Fruit fly (Drosophila melanogaster) whole organism, embryonic: Measurements from ENCODE around the gene sws.
A peak's percentile ranks its signal among the peaks of the same experiment; 100 is the strongest.

Experiments
- B-H2 ChIP-seq: fragments of 200-800 bp; sonication (Bioruptor generic); optimal IDR thresholded peaks from 2 replicates; lab custom pipeline; 2018; ENCODE audit warnings: missing biosample characterization, mild to moderate bottlenecking, missing genetic modification characterization
- BtbVII ChIP-seq: fragments of 200-800 bp; sonication (Bioruptor generic); optimal IDR thresholded peaks from 3 replicates; lab custom pipeline; 2017; ENCODE audit warnings: missing biosample characterization, mild to moderate bottlenecking, missing genetic modification characterization
- CG10209 ChIP-seq: fragments of 200-800 bp; sonication (Bioruptor generic); optimal IDR thresholded peaks from 3 replicates; lab custom pipeline; 2017; ENCODE audit warnings: missing biosample characterization, mild to moderate bottlenecking, missing genetic modification characterization, missing genetic modification reagents
- CG10462 ChIP-seq: fragments of 200-800 bp; sonication (Bioruptor generic); optimal IDR thresholded peaks from 2 replicates; lab custom pipeline; 2016; ENCODE audit warnings: missing biosample characterization, missing genetic modification characterization
- CG10543 ChIP-seq: fragments of 200-800 bp; sonication (Bioruptor generic); optimal IDR thresholded peaks from 3 replicates; lab custom pipeline; 2017; ENCODE audit warnings: missing biosample characterization, mild to moderate bottlenecking, missing genetic modification characterization, moderate library complexity
- CG12071 ChIP-seq: fragments of 200-800 bp; sonication (Bioruptor generic); optimal IDR thresholded peaks from 3 replicates; lab custom pipeline; 2018; ENCODE audit warnings: missing biosample characterization, mild to moderate bottlenecking, missing genetic modification characterization
- CG1233 ChIP-seq: fragments of 200-800 bp; sonication (Bioruptor generic); optimal IDR thresholded peaks from 4 replicates; lab custom pipeline; 2018; ENCODE audit warnings: missing biosample characterization, mild to moderate bottlenecking, missing genetic modification characterization
- CG12391 ChIP-seq: fragments of 200-800 bp; sonication (Bioruptor generic); optimal IDR thresholded peaks from 3 replicates; lab custom pipeline; 2018; ENCODE audit warnings: missing biosample characterization, mild to moderate bottlenecking, missing genetic modification characterization, moderate library complexity
- CG13296 ChIP-seq: fragments of 200-800 bp; sonication (Bioruptor generic); optimal IDR thresholded peaks from 3 replicates; lab custom pipeline; 2018; ENCODE audit warnings: missing biosample characterization, mild to moderate bottlenecking, missing genetic modification characterization
- CG13624 ChIP-seq: fragments of 200-800 bp; sonication (Bioruptor generic); optimal IDR thresholded peaks from 2 replicates; lab custom pipeline; 2016; ENCODE audit warnings: missing biosample characterization, missing genetic modification characterization
- CG14710 ChIP-seq: fragments of 200-800 bp; sonication (Bioruptor generic); optimal IDR thresholded peaks from 3 replicates; lab custom pipeline; 2019; ENCODE audit warnings: missing biosample characterization, mild to moderate bottlenecking, missing genetic modification characterization, moderate library complexity
- CG15011 ChIP-seq: fragments of 200-800 bp; sonication (Bioruptor generic); optimal IDR thresholded peaks from 3 replicates; lab custom pipeline; 2018; ENCODE audit warnings: missing biosample characterization, mild to moderate bottlenecking, missing genetic modification characterization
- CG15269 ChIP-seq: fragments of 200-800 bp; sonication (Bioruptor generic); optimal IDR thresholded peaks from 2 replicates; lab custom pipeline; 2018; ENCODE audit warnings: missing biosample characterization, mild to moderate bottlenecking, missing genetic modification characterization, moderate library complexity
- CG1647 ChIP-seq: fragments of 200-800 bp; sonication (Bioruptor generic); optimal IDR thresholded peaks from 3 replicates; lab custom pipeline; 2016; ENCODE audit warnings: missing biosample characterization, missing genetic modification characterization
- CG17829 ChIP-seq: fragments of 200-800 bp; optimal IDR thresholded peaks from 2 replicates; lab custom pipeline; 2019; ENCODE audit warnings: missing biosample characterization, mild to moderate bottlenecking, missing genetic modification characterization, moderate library complexity
- CG18476 ChIP-seq: fragments of 200-800 bp; sonication (Bioruptor generic); optimal IDR thresholded peaks from 2 replicates; lab custom pipeline; 2016; ENCODE audit warnings: missing biosample characterization, mild to moderate bottlenecking, missing genetic modification characterization
- CG18619 ChIP-seq: fragments of 200-800 bp; sonication (Bioruptor generic); optimal IDR thresholded peaks from 3 replicates; lab custom pipeline; 2017; ENCODE audit warnings: missing biosample characterization, mild to moderate bottlenecking, missing genetic modification characterization
- CG2116 ChIP-seq: fragments of 200-800 bp; sonication (Bioruptor generic); optimal IDR thresholded peaks from 3 replicates; lab custom pipeline; 2018; ENCODE audit warnings: missing biosample characterization, mild to moderate bottlenecking, missing genetic modification characterization
- CG2678 ChIP-seq: fragments of 200-800 bp; sonication (Bioruptor generic); optimal IDR thresholded peaks from 3 replicates; lab custom pipeline; 2019; ENCODE audit warnings: missing biosample characterization, mild to moderate bottlenecking, missing genetic modification characterization, moderate library complexity
- CG30020 ChIP-seq: fragments of 200-800 bp; optimal IDR thresholded peaks from 2 replicates; lab custom pipeline; 2019; ENCODE audit warnings: missing biosample characterization, mild to moderate bottlenecking, missing genetic modification characterization, moderate library complexity
- CG33213 ChIP-seq: fragments of 200-800 bp; sonication (Bioruptor generic); optimal IDR thresholded peaks from 3 replicates; lab custom pipeline; 2016; ENCODE audit warnings: missing biosample characterization, missing genetic modification characterization
- CG3407 ChIP-seq: fragments of 200-800 bp; sonication (Bioruptor generic); optimal IDR thresholded peaks from 2 replicates; lab custom pipeline; 2018; ENCODE audit warnings: missing biosample characterization, mild to moderate bottlenecking, missing genetic modification characterization
- CG4328 ChIP-seq: fragments of 200-800 bp; sonication (Bioruptor generic); optimal IDR thresholded peaks from 3 replicates; lab custom pipeline; 2017; ENCODE audit warnings: missing biosample characterization, missing genetic modification reagents, missing genetic modification characterization
- CG4854 ChIP-seq: fragments of 200-800 bp; sonication (Bioruptor generic); optimal IDR thresholded peaks from 2 replicates; lab custom pipeline; 2016; ENCODE audit warnings: missing biosample characterization, missing genetic modification characterization, inconsistent platforms
- CG5953 ChIP-seq: fragments of 200-800 bp; sonication (Bioruptor generic); IDR thresholded peaks from 2 replicates; pipeline ENCODE4 v1.3.6; 2022; ENCODE audit warnings: missing biosample characterization, missing genetic modification characterization
- CG8924 ChIP-seq: fragments of 200-800 bp; optimal IDR thresholded peaks from 3 replicates; lab custom pipeline; 2019; ENCODE audit warnings: missing biosample characterization, mild to moderate bottlenecking, missing genetic modification characterization, moderate library complexity
- Chrac-16 ChIP-seq: fragments of 200-800 bp; sonication (Bioruptor generic); optimal IDR thresholded peaks from 3 replicates; lab custom pipeline; 2016; ENCODE audit warnings: missing biosample characterization, missing genetic modification characterization
- CkIIα-i1 ChIP-seq: fragments of 200-800 bp; sonication (Bioruptor generic); IDR thresholded peaks from 2 replicates; pipeline ENCODE4 v1.3.6; 2022; ENCODE audit warnings: missing biosample characterization, missing genetic modification characterization
- Eip74EF ChIP-seq, 2 experiments: fragments of 200-800 bp in 1 of 2; fragments of >200 bp in 1 of 2; sonication (Bioruptor generic) in 1 of 2; optimal IDR thresholded peaks; 2 replicates each; lab custom pipeline; 2017 to 2019; ENCODE audit warnings: missing biosample characterization in 2 of 2, missing genetic modification characterization in 2 of 2, mild to moderate bottlenecking in 1 of 2, moderate library complexity in 1 of 2
- H15 ChIP-seq: fragments of 200-800 bp; sonication (Bioruptor generic); IDR thresholded peaks from 3 replicates; pipeline ENCODE4 v1.3.6; 2022; ENCODE audit warnings: missing biosample characterization, missing genetic modification characterization
- Hand ChIP-seq: fragments of 200-800 bp; sonication (Bioruptor generic); optimal IDR thresholded peaks from 2 replicates; lab custom pipeline; 2017; ENCODE audit warnings: mild to moderate bottlenecking, missing biosample characterization, missing genetic modification reagents, missing genetic modification characterization
- Mad ChIP-seq: fragments of 200-800 bp; sonication (Bioruptor generic); optimal IDR thresholded peaks from 2 replicates; lab custom pipeline; 2016; ENCODE audit warnings: missing biosample characterization, missing genetic modification characterization
- Oaz ChIP-seq: fragments of 200-800 bp; sonication (Bioruptor generic); IDR thresholded peaks from 2 replicates; pipeline ENCODE4 v1.3.6; 2022; ENCODE audit warnings: missing biosample characterization, missing genetic modification characterization
- Oli ChIP-seq: fragments of 200-800 bp; sonication (Bioruptor generic); optimal IDR thresholded peaks from 2 replicates; lab custom pipeline; 2018; ENCODE audit warnings: missing biosample characterization, mild to moderate bottlenecking, missing genetic modification characterization, moderate library complexity
- Scr ChIP-seq: fragments of 200-800 bp; sonication (Bioruptor generic); IDR thresholded peaks from 2 replicates; pipeline ENCODE4 v1.3.6; 2022; ENCODE audit warnings: missing biosample characterization, missing genetic modification characterization; ENCODE audit not compliant: partially characterized antibody
- Vsx1 ChIP-seq: fragments of 200-800 bp; sonication (Bioruptor generic); optimal IDR thresholded peaks from 2 replicates; lab custom pipeline; 2017; ENCODE audit warnings: missing biosample characterization, mild to moderate bottlenecking, missing genetic modification characterization, missing genetic modification reagents
- chif ChIP-seq, 2 experiments: fragments of 200-800 bp; sonication (Bioruptor generic); optimal IDR thresholded peaks; 3 replicates each; lab custom pipeline; 2016; ENCODE audit warnings: missing biosample characterization in 2 of 2, missing genetic modification characterization in 2 of 2
- ind ChIP-seq: fragments of 200-800 bp; sonication (Bioruptor generic); optimal IDR thresholded peaks from 3 replicates; lab custom pipeline; 2016; ENCODE audit warnings: missing biosample characterization, missing genetic modification characterization
- klu ChIP-seq: fragments of 200-800 bp; sonication (Bioruptor generic); IDR thresholded peaks from 2 replicates; pipeline ENCODE4 v1.3.6; 2022; ENCODE audit warnings: missing biosample characterization, missing genetic modification characterization
- mam ChIP-seq: fragments of 200-800 bp; sonication (Bioruptor generic); optimal IDR thresholded peaks from 3 replicates; lab custom pipeline; 2016; ENCODE audit warnings: missing biosample characterization, missing genetic modification characterization
- nmo ChIP-seq: fragments of 200-800 bp; sonication (Bioruptor generic); optimal IDR thresholded peaks from 2 replicates; lab custom pipeline; 2018; ENCODE audit warnings: missing biosample characterization, mild to moderate bottlenecking, missing genetic modification characterization, moderate library complexity
- pzg ChIP-seq: fragments of 200-800 bp; sonication (Bioruptor generic); optimal IDR thresholded peaks from 3 replicates; lab custom pipeline; 2018; ENCODE audit warnings: missing biosample characterization, mild to moderate bottlenecking, missing genetic modification characterization, moderate library complexity
- run ChIP-seq: fragments of 200-800 bp; sonication (Bioruptor generic); optimal IDR thresholded peaks from 3 replicates; lab custom pipeline; 2018; ENCODE audit warnings: missing biosample characterization, mild to moderate bottlenecking, missing genetic modification characterization
- sc ChIP-seq, 3 experiments: fragments of >200 bp in 2 of 3; fragments of 200-800 bp in 1 of 3; sonication (Bioruptor generic) in 1 of 3; optimal IDR thresholded peaks; 2 replicates in 2 of 3; 3 replicates in 1 of 3; lab custom pipeline; 2017; ENCODE audit warnings: mild to moderate bottlenecking in 1 of 3, missing biosample characterization in 1 of 3, missing genetic modification characterization in 1 of 3, missing genetic modification reagents in 1 of 3
- sd ChIP-seq: fragments of 200-800 bp; sonication (Bioruptor generic); optimal IDR thresholded peaks from 3 replicates; lab custom pipeline; 2018; ENCODE audit warnings: missing biosample characterization, mild to moderate bottlenecking, missing genetic modification characterization, moderate library complexity
- seq ChIP-seq: fragments of 200-800 bp; sonication (Bioruptor generic); IDR thresholded peaks from 2 replicates; pipeline ENCODE4 v1.3.6; 2022; ENCODE audit warnings: missing biosample characterization, missing genetic modification characterization
- sqz ChIP-seq: fragments of 200-800 bp; sonication (Bioruptor generic); optimal IDR thresholded peaks from 3 replicates; lab custom pipeline; 2018; ENCODE audit warnings: missing biosample characterization, mild to moderate bottlenecking, missing genetic modification characterization
- ssp ChIP-seq: fragments of 200-800 bp; sonication (Bioruptor generic); IDR thresholded peaks from 2 replicates; pipeline ENCODE4 v1.3.6; 2022; ENCODE audit warnings: missing biosample characterization, missing genetic modification characterization
- trem ChIP-seq: fragments of 200-800 bp; optimal IDR thresholded peaks from 3 replicates; lab custom pipeline; 2019; ENCODE audit warnings: missing biosample characterization, mild to moderate bottlenecking, missing genetic modification characterization, moderate library complexity
- trh ChIP-seq: fragments of 200-800 bp; sonication (Bioruptor generic); optimal IDR thresholded peaks from 2 replicates; lab custom pipeline; 2016; ENCODE audit warnings: missing biosample characterization, missing genetic modification characterization

sws gene

DNA sequence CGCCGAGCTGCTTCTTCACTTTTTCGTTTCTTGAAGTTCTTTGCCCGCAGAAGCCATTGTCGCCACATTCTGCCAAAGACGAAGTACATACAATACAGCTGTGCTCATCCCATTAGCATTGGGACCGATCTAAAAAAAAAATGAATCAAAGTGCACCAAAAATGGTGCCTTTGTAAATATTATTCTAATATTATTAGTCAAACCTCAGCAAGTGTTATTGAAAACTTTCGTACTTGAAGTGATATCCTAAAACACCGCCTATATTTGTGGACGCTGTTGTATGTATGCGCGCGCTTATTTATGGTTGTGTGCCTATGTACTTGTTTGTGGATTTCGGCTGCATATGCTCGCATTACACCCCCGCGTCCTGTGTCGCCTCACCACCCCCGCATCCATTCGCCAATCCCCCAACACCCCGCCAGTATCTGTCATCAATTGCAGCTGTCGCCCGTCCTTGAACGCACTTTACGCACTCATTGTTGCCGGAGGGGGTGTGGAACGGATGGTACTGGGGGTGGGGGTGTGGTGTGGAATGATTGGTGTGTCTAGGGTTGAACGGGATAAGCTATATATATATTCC lies 4.4 kb upstream of the sws start (continued):
- TF ChIP-seq CG3407 (GFP tag; lab: Kevin White, UChicago) (peak; percentile 86), CG15269 (peak; percentile 87), ssp (GFP tag; lab: Robert Waterston, UW) (peak; percentile 78), Scr (GFP tag; lab: Robert Waterston, UW) (no peak), klu (GFP tag; lab: Robert Waterston, UW) (peak; percentile 55), CG12391 (tag; lab: Kevin White, UChicago) (peak; percentile 90), Oli (peak; percentile 91), CG5953 (GFP tag; lab: Robert Waterston, UW) (peak; percentile 79), sd (peak; percentile 65), CG17829 (tag; lab: Kevin White, UChicago) (peak; percentile 82), run (tag; lab: Kevin White, UChicago) (peak; percentile 77), CG30020 (peak; percentile 9), Eip74EF (GFP tag; optimal IDR thresholded peaks at IDR 0.05; lab: Kevin White, UChicago) (peak in 1 of 2 experiments; percentile 82), Oaz (GFP tag; lab: Robert Waterston, UW) (peak; percentile 71), ind (GFP tag; lab: Kevin White, UChicago) (peak; percentile 80), mam (GFP tag; lab: Kevin White, UChicago) (peak; percentile 58), CG12071 (GFP tag; lab: Kevin White, UChicago) (peak; percentile 88), H15 (GFP tag; lab: Robert Waterston, UW) (peak; percentile 89), BtbVII (GFP tag; lab: Kevin White, UChicago) (peak; percentile 82), CG10543 (GFP tag; lab: Kevin White, UChicago) (peak; percentile 33), B-H2 (no peak), CG8924 (peak; percentile 84), CG14710 (tag; lab: Kevin White, UChicago) (peak; percentile 85), CG2116 (peak; percentile 49), CG33213 (peak; percentile 62), CG2678 (peak; percentile 90), nmo (GFP tag; lab: Kevin White, UChicago) (peak; percentile 93), pzg (no peak), CG4854 (GFP tag; lab: Kevin White, UChicago) (peak; percentile 52), Chrac-16 (GFP tag; lab: Kevin White, UChicago) (peak; percentile 85), chif (GFP tag; optimal IDR thresholded peaks at IDR 0.05; lab: Kevin White, UChicago) (peak; percentile 73 to 74), trh (GFP tag; lab: Kevin White, UChicago) (peak; percentile 62), sqz (GFP tag; lab: Kevin White, UChicago) (peak; percentile 84), CG13296 (peak; percentile 78), Hand (GFP tag; lab: Kevin White, UChicago) (peak; percentile 60), CG10462 (GFP tag; lab: Kevin White, UChicago) (peak; percentile 68)

DNA sequence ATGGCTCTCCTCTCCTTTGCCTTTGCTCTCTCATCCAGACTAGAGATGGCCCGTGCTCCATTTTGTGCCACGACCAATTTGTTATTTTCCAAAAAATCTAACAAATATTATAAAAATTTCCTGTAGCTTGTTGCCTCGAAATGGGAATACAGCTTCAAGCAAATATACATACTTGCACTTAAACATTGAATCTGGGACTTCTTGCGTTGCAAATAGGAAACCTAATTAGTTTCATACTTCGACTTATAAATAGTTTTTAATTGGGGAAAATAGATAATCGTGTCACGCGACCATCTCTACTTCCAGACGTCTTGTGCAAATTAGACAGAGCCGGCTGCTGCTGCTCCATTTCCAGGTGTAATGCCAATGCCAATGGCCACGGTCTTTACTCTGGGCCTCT lies 2.4 kb upstream of the sws start:
- TF ChIP-seq sc (optimal IDR thresholded peaks at IDR 0.05; lab: Kevin White, UChicago) = no peak
- TF ChIP-seq sc (GFP tag; optimal IDR thresholded peaks at IDR 0.05; lab: Kevin White, UChicago) = no peak
- peak; percentile 6 for TF ChIP-seq CG18476 (GFP tag; lab: Kevin White, UChicago)
- TF ChIP-seq Mad (GFP tag; lab: Kevin White, UChicago) = peak; percentile 33
- peak; percentile 28 for TF ChIP-seq trem (tag; lab: Kevin White, UChicago)
- TF ChIP-seq seq (GFP tag; lab: Robert Waterston, UW) = 0 out of 2 replicates have a peak, but pooled peaks have one; percentile 12
- peak; percentile 10 for TF ChIP-seq CG13624 (GFP tag; lab: Kevin White, UChicago)
- no peak for TF ChIP-seq CG1647 (GFP tag; lab: Kevin White, UChicago)
- no peak for TF ChIP-seq CkIIα-i1
- TF ChIP-seq CG15011 (GFP tag; lab: Kevin White, UChicago) = peak; percentile 45
- peak; percentile 44 for TF ChIP-seq CG18619
- peak; percentile 20 for TF ChIP-seq CG10209 (GFP tag; lab: Kevin White, UChicago)
- peak; percentile 49 for TF ChIP-seq CG1233 (GFP tag; lab: Kevin White, UChicago)
- peak; percentile 32 for TF ChIP-seq CG4328
- TF ChIP-seq Vsx1 (GFP tag; lab: Kevin White, UChicago) = peak; percentile 2
